Fruit fly (Drosophila melanogaster): ENCODE measurements around the gene Cyp9f3.

The Cyp9f3 gene

DNA sequence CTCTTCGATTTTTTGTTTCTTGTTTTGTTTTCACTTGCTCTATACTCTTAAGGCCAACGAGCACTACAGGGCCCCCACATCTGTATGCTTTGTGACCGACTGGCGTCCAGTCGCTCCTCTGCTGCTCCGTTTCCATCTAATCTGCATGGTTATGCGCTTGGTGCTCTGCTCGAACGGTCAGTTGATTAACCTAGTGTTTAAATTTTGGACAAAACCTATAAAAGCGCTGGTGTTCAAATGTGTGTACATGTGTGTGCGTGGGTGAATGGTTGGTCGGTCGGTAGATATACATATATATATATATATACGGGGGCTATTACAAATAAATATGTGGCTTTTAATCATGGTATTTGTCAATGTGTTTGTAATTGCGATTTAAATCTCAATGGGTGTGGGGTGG is 25.3 kb upstream of the Cyp9f3 start:
- TF ChIP-seq Ets65A (GFP tag) (peak; percentile 44), sr (GFP tag; IDR thresholded peaks at IDR 0.05) (peak; percentile 8; the same call in 1 of the 3 replicates), sisA (GFP tag; IDR thresholded peaks at IDR 0.05) (no peak), Sin3A (optimal IDR thresholded peaks at IDR 0.05) (no peak), Med (GFP tag) (peak; percentile 30), CG31365 (tag; optimal IDR thresholded peaks at IDR 0.05) (no peak), Hr39 (optimal IDR thresholded peaks at IDR 0.05) (no peak), Camta (GFP tag; optimal IDR thresholded peaks at IDR 0.05) (no peak), CG6791 (GFP tag; IDR thresholded peaks at IDR 0.05; ENCODE audit: partially characterized antibody) (0 out of 3 replicates have a peak, but pooled peaks have one; percentile 34)

- TF ChIP-seq Hsf (GFP tag; optimal IDR thresholded peaks at IDR 0.05) (peak; percentile 17), sens-2 (GFP tag; IDR thresholded peaks at IDR 0.05) (no peak), Camta (GFP tag; optimal IDR thresholded peaks at IDR 0.05) (no peak), Trl (optimal IDR thresholded peaks at IDR 0.05) (no peak), Trl (GFP tag; optimal IDR thresholded peaks at IDR 0.05) (no peak), CG32532 (GFP tag; IDR thresholded peaks at IDR 0.05) (no peak; the same call in 1 of the 2 replicates), toy (GFP tag; IDR thresholded peaks at IDR 0.05) (no peak), CG5245 (GFP tag; optimal IDR thresholded peaks at IDR 0.05) (no peak), CG17328 (GFP tag; IDR thresholded peaks at IDR 0.05) (no peak), CG6175 (GFP tag; IDR thresholded peaks at IDR 0.05) (no peak), her (GFP tag; optimal IDR thresholded peaks at IDR 0.05) (no peak), Gsc (GFP tag; IDR thresholded peaks at IDR 0.05) (no peak), kay (GFP tag; optimal IDR thresholded peaks at IDR 0.05) (no peak), Med (GFP tag) (peak; percentile 69), en (GFP tag; optimal IDR thresholded peaks at IDR 0.05) (no peak), CG15073 (GFP tag; optimal IDR thresholded peaks at IDR 0.05) (no peak), E2f2 (GFP tag; IDR thresholded peaks at IDR 0.05) (peak; percentile 72), Lpt (GFP tag; optimal IDR thresholded peaks at IDR 0.05) (no peak), CG6813 (GFP tag; optimal IDR thresholded peaks at IDR 0.05) (no peak), mam (GFP tag; optimal IDR thresholded peaks at IDR 0.05) (peak; percentile 28), CG13624 (GFP tag; optimal IDR thresholded peaks at IDR 0.05) (peak; percentile 30), CG15479 (GFP tag; optimal IDR thresholded peaks at IDR 0.05) (no peak), tup (GFP tag; optimal IDR thresholded peaks at IDR 0.05) (no peak), bab2 (GFP tag; optimal IDR thresholded peaks at IDR 0.05) (peak; percentile 7), knrl (GFP tag; IDR thresholded peaks at IDR 0.05; ENCODE audit: partially characterized antibody) (peak; percentile 49; the same call in 1 of the 3 replicates), dimm (GFP tag; IDR thresholded peaks at IDR 0.05) (no peak), wdn (GFP tag; IDR thresholded peaks at IDR 0.05) (no peak), HmgZ (tag; optimal IDR thresholded peaks at IDR 0.05) (peak; percentile 62), Ets97D (GFP tag; optimal IDR thresholded peaks at IDR 0.05) (peak; percentile 65), Atf3 (GFP tag; optimal IDR thresholded peaks at IDR 0.05) (no peak), CG6854 (GFP tag; optimal IDR thresholded peaks at IDR 0.05) (no peak), gro (GFP tag; optimal IDR thresholded peaks at IDR 0.05) (peak; percentile 42), gsb (GFP tag; IDR thresholded peaks at IDR 0.05) (no peak), CG11560 (tag; IDR thresholded peaks at IDR 0.05) (no peak), prd (optimal IDR thresholded peaks at IDR 0.05) (no peak), prd (GFP tag; IDR thresholded peaks at IDR 0.05) (no peak), trem (tag; optimal IDR thresholded peaks at IDR 0.05) (peak; percentile 25), CG4730 (GFP tag; IDR thresholded peaks at IDR 0.05) (no peak), CG13424 (tag; optimal IDR thresholded peaks at IDR 0.05) (peak; percentile 41), CG15514 (GFP tag; optimal IDR thresholded peaks at IDR 0.05) (peak; percentile 100), CG32767 (GFP tag; IDR thresholded peaks at IDR 0.05) (0 out of 2 replicates have a peak, but pooled peaks have one; percentile 12), H2.0 (GFP tag; IDR thresholded peaks at IDR 0.05) (no peak), Opbp (GFP tag; IDR thresholded peaks at IDR 0.05; ENCODE audit: partially characterized antibody) (0 out of 3 replicates have a peak, but pooled peaks have one; percentile 22), Dp (GFP tag; optimal IDR thresholded peaks at IDR 0.05) (peak; percentile 66), CG16779 (GFP tag; IDR thresholded peaks at IDR 0.05) (no peak)
Observed at dm6 chr3R:12422379-12422975, 23.7 kb upstream of the Cyp9f3 start, which contains the start of the genes Scgbeta and CG17202. Gene Scgbeta (minus strand): TSS chr3R:12422429. Gene CG17202 (plus strand): TSS chr3R:12422768.

Data from whole organism, embryonic.